Fruit fly (Drosophila melanogaster): ENCODE results near the gene CG5888.

Gene CG5888

DNA sequence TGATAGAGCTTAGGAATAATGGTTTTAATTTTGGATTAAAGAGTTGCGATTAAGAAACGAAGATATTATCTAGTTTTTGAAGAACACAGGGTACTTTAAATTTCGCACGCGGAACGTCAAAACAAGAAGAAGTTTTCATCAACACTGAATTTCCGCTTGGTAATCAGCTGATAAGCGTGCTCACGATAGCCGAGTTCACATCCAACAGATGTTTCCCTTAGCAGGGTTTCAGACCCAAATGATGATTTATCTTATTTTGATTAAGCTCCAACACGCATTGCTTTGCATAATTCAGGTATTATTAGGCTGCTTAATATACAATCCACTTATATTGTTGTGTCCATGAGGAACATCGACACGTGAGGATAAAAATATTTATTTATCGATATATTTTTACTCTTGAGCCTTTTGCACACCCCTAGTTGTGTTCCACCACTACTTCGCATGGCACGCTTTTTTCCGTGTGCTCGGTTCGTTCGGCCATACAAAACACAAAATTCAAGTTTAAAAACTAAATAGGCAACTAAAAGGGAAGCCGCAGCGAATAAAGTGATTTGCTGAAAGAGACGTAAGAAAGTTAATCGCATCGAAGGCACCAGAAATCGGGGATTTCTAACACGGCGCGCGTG is 43.0 kb upstream of the CG5888 start, which contains the start of gene Tpr2 (continued):
- TF ChIP-seq Jarid2 (GFP tag; optimal IDR thresholded peaks at IDR 0.05): peak; percentile 77
- TF ChIP-seq B-H2 (GFP tag; optimal IDR thresholded peaks at IDR 0.05): peak; percentile 83
- peak; percentile 42 for TF ChIP-seq CG11723 (GFP tag; optimal IDR thresholded peaks at IDR 0.05)
- peak; percentile 50 for TF ChIP-seq CG13296 (GFP tag; optimal IDR thresholded peaks at IDR 0.05)
- peak; percentile 71 for TF ChIP-seq CG33557 (GFP tag; optimal IDR thresholded peaks at IDR 0.05)
- no peak for TF ChIP-seq CG32772 (GFP tag; IDR thresholded peaks at IDR 0.05)
- TF ChIP-seq bbx (GFP tag; IDR thresholded peaks at IDR 0.05; ENCODE audit: partially characterized antibody): peak; percentile 77
- no peak for TF ChIP-seq Ada2b (GFP tag; IDR thresholded peaks at IDR 0.05)
- peak; percentile 52 for TF ChIP-seq CHES-1-like (GFP tag; optimal IDR thresholded peaks at IDR 0.05)
- peak; percentile 99 for TF ChIP-seq Sry-δ (GFP tag; optimal IDR thresholded peaks at IDR 0.05)
- peak; percentile 30 for TF ChIP-seq CG7786 (GFP tag; optimal IDR thresholded peaks at IDR 0.05)
- peak; percentile 10 for TF ChIP-seq CG7556 (GFP tag; optimal IDR thresholded peaks at IDR 0.05)
- TF ChIP-seq lbe (GFP tag; optimal IDR thresholded peaks at IDR 0.05): peak; percentile 37
- TF ChIP-seq CG4820 (GFP tag; optimal IDR thresholded peaks at IDR 0.05): peak; percentile 14
- peak; percentile 53 for TF ChIP-seq CG4854 (GFP tag; optimal IDR thresholded peaks at IDR 0.05)
- no peak for TF ChIP-seq Taf1 (GFP tag; IDR thresholded peaks at IDR 0.05)
- TF ChIP-seq CG16813 (GFP tag; IDR thresholded peaks at IDR 0.05; ENCODE audit: partially characterized antibody): peak; percentile 93
- peak; percentile 88 for TF ChIP-seq Bgb (GFP tag; IDR thresholded peaks at IDR 0.05; ENCODE audit: partially characterized antibody)
- TF ChIP-seq scrt (GFP tag; optimal IDR thresholded peaks at IDR 0.05): peak; percentile 20
- no peak for TF ChIP-seq Optix (GFP tag; IDR thresholded peaks at IDR 0.05)
- TF ChIP-seq unc-4 (GFP tag; IDR thresholded peaks at IDR 0.05; ENCODE audit: partially characterized antibody): peak; percentile 96
- TF ChIP-seq sd (tag; optimal IDR thresholded peaks at IDR 0.05): peak; percentile 62
- peak; percentile 32 for TF ChIP-seq Meics (GFP tag; optimal IDR thresholded peaks at IDR 0.05)
- TF ChIP-seq mirr (GFP tag; optimal IDR thresholded peaks at IDR 0.05): peak; percentile 35
- TF ChIP-seq aop (GFP tag; IDR thresholded peaks at IDR 0.05): no peak
- no peak for TF ChIP-seq CG18764 (GFP tag; optimal IDR thresholded peaks at IDR 0.05)
- TF ChIP-seq CG16815 (GFP tag; optimal IDR thresholded peaks at IDR 0.05): peak; percentile 4
- no peak for TF ChIP-seq CG43689 (GFP tag; IDR thresholded peaks at IDR 0.05)
- peak; percentile 22 for TF ChIP-seq tap (tag; optimal IDR thresholded peaks at IDR 0.05)
- TF ChIP-seq chinmo (GFP tag; IDR thresholded peaks at IDR 0.05; ENCODE audit: partially characterized antibody): 0 out of 4 replicates have a peak, but pooled peaks have one; percentile 52
- no peak for TF ChIP-seq cato (GFP tag; optimal IDR thresholded peaks at IDR 0.05; ENCODE audit: borderline replicate concordance)
- no peak for TF ChIP-seq CG15011 (GFP tag; optimal IDR thresholded peaks at IDR 0.05)
- no peak for TF ChIP-seq CG3726 (GFP tag; IDR thresholded peaks at IDR 0.05)
- no peak for TF ChIP-seq CG2875 (GFP tag; optimal IDR thresholded peaks at IDR 0.05)
- peak; percentile 32 for TF ChIP-seq NK7.1 (GFP tag; optimal IDR thresholded peaks at IDR 0.05)
- no peak for TF ChIP-seq CG8281 (tag; optimal IDR thresholded peaks at IDR 0.05)
- TF ChIP-seq trh (GFP tag; optimal IDR thresholded peaks at IDR 0.05): peak; percentile 20
- TF ChIP-seq vnd (GFP tag; IDR thresholded peaks at IDR 0.05; ENCODE audit: partially characterized antibody): peak; percentile 81
- TF ChIP-seq gce (GFP tag; IDR thresholded peaks at IDR 0.05): no peak
- TF ChIP-seq D19A (tag; optimal IDR thresholded peaks at IDR 0.05): peak; percentile 40
- TF ChIP-seq CG14441 (GFP tag; IDR thresholded peaks at IDR 0.05): no peak
- TF ChIP-seq ci (GFP tag; IDR thresholded peaks at IDR 0.05): peak; percentile 75
- no peak for TF ChIP-seq CG12769 (tag; optimal IDR thresholded peaks at IDR 0.05)
- no peak for TF ChIP-seq otp (GFP tag; IDR thresholded peaks at IDR 0.05)
- peak; percentile 50 for TF ChIP-seq CG2202 (tag; optimal IDR thresholded peaks at IDR 0.05)
- no peak for TF ChIP-seq CG11093 (GFP tag; IDR thresholded peaks at IDR 0.05)
- 0 out of 2 replicates have a peak, but pooled peaks have one; percentile 4 for TF ChIP-seq lmd (GFP tag; IDR thresholded peaks at IDR 0.05)
- peak; percentile 30 for TF ChIP-seq CG3281 (GFP tag; optimal IDR thresholded peaks at IDR 0.05)
- TF ChIP-seq ro (GFP tag; IDR thresholded peaks at IDR 0.05): no peak
